Fruit fly (Drosophila melanogaster) whole organism, embryonic: ENCODE results near the gene ast.

ENCODE experiments used
- Adf1 ChIP-seq: fragments of 200-800 bp; sonication (Bioruptor generic); IDR thresholded peaks from 2 replicates; pipeline ENCODE4 v1.3.6; 2022; ENCODE audit warnings: missing biosample characterization, missing genetic modification characterization
- Asciz ChIP-seq: fragments of 200-800 bp; sonication (Bioruptor generic); optimal IDR thresholded peaks from 2 replicates; lab custom pipeline; 2017; ENCODE audit warnings: missing biosample characterization, mild to moderate bottlenecking, missing genetic modification characterization, missing genetic modification reagents
- CG10543 ChIP-seq: fragments of 200-800 bp; sonication (Bioruptor generic); optimal IDR thresholded peaks from 3 replicates; lab custom pipeline; 2017; ENCODE audit warnings: missing biosample characterization, mild to moderate bottlenecking, missing genetic modification characterization, moderate library complexity
- CG11504 ChIP-seq: fragments of 200-800 bp; sonication (Bioruptor generic); optimal IDR thresholded peaks from 3 replicates; lab custom pipeline; 2019; ENCODE audit warnings: missing biosample characterization, mild to moderate bottlenecking, missing genetic modification characterization, moderate library complexity
- CG12769 ChIP-seq: fragments of 200-800 bp; sonication (Bioruptor generic); optimal IDR thresholded peaks from 2 replicates; lab custom pipeline; 2019; ENCODE audit warnings: missing biosample characterization, mild to moderate bottlenecking, missing genetic modification characterization, moderate library complexity
- CG13775 ChIP-seq: fragments of 200-800 bp; sonication (Bioruptor generic); optimal IDR thresholded peaks from 3 replicates; lab custom pipeline; 2017; ENCODE audit warnings: missing biosample characterization, mild to moderate bottlenecking, missing genetic modification characterization
- CG14860 ChIP-seq: fragments of 200-800 bp; sonication (Bioruptor generic); IDR thresholded peaks from 3 replicates; pipeline ENCODE4 v1.3.6; 2022; ENCODE audit warnings: missing biosample characterization, missing genetic modification characterization; ENCODE audit not compliant: partially characterized antibody
- CG15696 ChIP-seq: fragments of 200-800 bp; sonication (Bioruptor generic); optimal IDR thresholded peaks from 2 replicates; lab custom pipeline; 2019; ENCODE audit warnings: missing biosample characterization, mild to moderate bottlenecking, missing genetic modification characterization, moderate library complexity
- CG1602 ChIP-seq: fragments of 200-800 bp; sonication (Bioruptor generic); optimal IDR thresholded peaks from 3 replicates; lab custom pipeline; 2016; ENCODE audit warnings: missing biosample characterization, missing genetic modification characterization
- CG1603 ChIP-seq: fragments of 200-800 bp; sonication (Bioruptor generic); optimal IDR thresholded peaks from 2 replicates; lab custom pipeline; 2019; ENCODE audit warnings: missing biosample characterization, mild to moderate bottlenecking, missing genetic modification characterization, moderate library complexity
- CG31224 ChIP-seq: fragments of 200-800 bp; sonication (Bioruptor generic); IDR thresholded peaks from 2 replicates; pipeline ENCODE4 v1.3.6; 2022; ENCODE audit warnings: missing biosample characterization, missing genetic modification characterization
- CG33213 ChIP-seq: fragments of 200-800 bp; sonication (Bioruptor generic); optimal IDR thresholded peaks from 3 replicates; lab custom pipeline; 2016; ENCODE audit warnings: missing biosample characterization, missing genetic modification characterization
- CG34224 ChIP-seq: fragments of 200-800 bp; sonication (Bioruptor generic); IDR thresholded peaks from 3 replicates; pipeline ENCODE4 v1.3.6; 2022; ENCODE audit warnings: missing biosample characterization, missing genetic modification characterization; ENCODE audit not compliant: partially characterized antibody
- CG4617 ChIP-seq: fragments of 200-800 bp; sonication (Bioruptor generic); optimal IDR thresholded peaks from 3 replicates; lab custom pipeline; 2016; ENCODE audit warnings: missing biosample characterization, missing genetic modification characterization, borderline replicate concordance
- CG5245 ChIP-seq: fragments of 200-800 bp; sonication (Bioruptor generic); optimal IDR thresholded peaks from 3 replicates; lab custom pipeline; 2016; ENCODE audit warnings: missing biosample characterization, missing genetic modification characterization
- Dip2 ChIP-seq: fragments of 200-800 bp; sonication (Bioruptor generic); IDR thresholded peaks from 2 replicates; pipeline ENCODE4 v1.3.6; 2022; ENCODE audit warnings: missing biosample characterization, missing genetic modification characterization
- Fer1 ChIP-seq: fragments of 200-800 bp; sonication (Bioruptor generic); optimal IDR thresholded peaks from 2 replicates; lab custom pipeline; 2017; ENCODE audit warnings: missing biosample characterization, mild to moderate bottlenecking, missing genetic modification characterization
- Hr39 ChIP-seq: fragments of >200 bp; optimal IDR thresholded peaks from 2 replicates; lab custom pipeline; 2017
- NC2α ChIP-seq: fragments of 200-800 bp; sonication (Bioruptor generic); optimal IDR thresholded peaks from 2 replicates; lab custom pipeline; 2016; ENCODE audit warnings: missing biosample characterization, missing genetic modification characterization
- Opbp ChIP-seq: fragments of 200-800 bp; sonication (Bioruptor generic); IDR thresholded peaks from 3 replicates; pipeline ENCODE4 v1.3.6; 2022; ENCODE audit warnings: missing biosample characterization, missing genetic modification characterization; ENCODE audit not compliant: partially characterized antibody
- Scr ChIP-seq: fragments of 200-800 bp; sonication (Bioruptor generic); IDR thresholded peaks from 2 replicates; pipeline ENCODE4 v1.3.6; 2022; ENCODE audit warnings: missing biosample characterization, missing genetic modification characterization; ENCODE audit not compliant: partially characterized antibody
- Usf ChIP-seq: fragments of 200-800 bp; sonication (Bioruptor generic); optimal IDR thresholded peaks from 2 replicates; lab custom pipeline; 2017; ENCODE audit warnings: missing genotype, missing biosample characterization, missing genetic modification characterization
- ab ChIP-seq: fragments of 200-800 bp; sonication (Bioruptor generic); optimal IDR thresholded peaks from 2 replicates; lab custom pipeline; 2016; ENCODE audit warnings: missing biosample characterization, missing genetic modification characterization
- bab2 ChIP-seq: fragments of 200-800 bp; sonication (Bioruptor generic); optimal IDR thresholded peaks from 2 replicates; lab custom pipeline; 2016; ENCODE audit warnings: missing biosample characterization, missing genetic modification characterization
- bcd ChIP-seq: fragments of 200-800 bp; sonication (Bioruptor generic); optimal IDR thresholded peaks from 2 replicates; lab custom pipeline; 2017; ENCODE audit warnings: missing biosample characterization, mild to moderate bottlenecking, missing genetic modification characterization
- croc ChIP-seq: fragments of 200-800 bp; sonication (Bioruptor generic); conservative IDR thresholded peaks from 3 replicates; pipeline ENCODE4 v1.3.6; 2022; ENCODE audit warnings: missing biosample characterization, missing genetic modification characterization
- dimm ChIP-seq: fragments of 200-800 bp; sonication (Bioruptor generic); IDR thresholded peaks from 2 replicates; pipeline ENCODE4 v1.3.6; 2022; ENCODE audit warnings: missing biosample characterization, missing genetic modification characterization
- ems ChIP-seq: fragments of 200-800 bp; sonication (Bioruptor generic); optimal IDR thresholded peaks from 3 replicates; lab custom pipeline; 2016; ENCODE audit warnings: missing biosample characterization, missing genetic modification characterization
- gcm ChIP-seq: fragments of 200-800 bp; sonication (Bioruptor generic); optimal IDR thresholded peaks from 2 replicates; lab custom pipeline; 2019; ENCODE audit warnings: missing biosample characterization, mild to moderate bottlenecking, missing genetic modification characterization, moderate library complexity
- jigr1 ChIP-seq: fragments of 200-800 bp; sonication (Bioruptor generic); IDR thresholded peaks from 3 replicates; pipeline ENCODE4 v1.3.6; 2022; ENCODE audit warnings: missing biosample characterization, missing genetic modification characterization
- jing ChIP-seq: fragments of 200-800 bp; sonication (Bioruptor generic); optimal IDR thresholded peaks from 2 replicates; lab custom pipeline; 2018; ENCODE audit warnings: missing biosample characterization, mild to moderate bottlenecking, missing genetic modification characterization
- kay ChIP-seq: fragments of 200-800 bp; sonication (Bioruptor generic); optimal IDR thresholded peaks from 2 replicates; lab custom pipeline; 2016; ENCODE audit warnings: missing biosample characterization, missing genetic modification characterization
- lilli ChIP-seq: fragments of 200-800 bp; sonication (Bioruptor generic); optimal IDR thresholded peaks from 3 replicates; lab custom pipeline; 2016; ENCODE audit warnings: missing biosample characterization, missing genetic modification characterization
- lola ChIP-seq, 3 experiments: fragments of >200 bp in 2 of 3; fragments of 200-800 bp in 1 of 3; sonication (Bioruptor generic) in 1 of 3; optimal IDR thresholded peaks; 2 replicates each; lab custom pipeline; 2017 to 2019; ENCODE audit warnings: missing biosample characterization in 3 of 3, missing genetic modification characterization in 3 of 3, mild to moderate bottlenecking in 1 of 3, moderate library complexity in 1 of 3
- lov ChIP-seq, 2 experiments: fragments of 200-800 bp in 1 of 2; fragments of >200 bp in 1 of 2; sonication (Bioruptor generic) in 1 of 2; IDR thresholded peaks in 1 of 2; optimal IDR thresholded peaks in 1 of 2; 2 replicates in 1 of 2; 3 replicates in 1 of 2; pipeline versions ENCODE4 v1.3.6 to Lab custom; 2017 to 2022; ENCODE audit warnings: missing biosample characterization in 1 of 2, missing genetic modification characterization in 1 of 2
- nau ChIP-seq: fragments of 200-800 bp; sonication (Bioruptor generic); optimal IDR thresholded peaks from 3 replicates; lab custom pipeline; 2017; ENCODE audit warnings: missing biosample characterization, mild to moderate bottlenecking, missing genetic modification characterization, missing genetic modification reagents
- nerfin-1 ChIP-seq: fragments of 200-800 bp; sonication (Bioruptor generic); optimal IDR thresholded peaks from 3 replicates; lab custom pipeline; 2019; ENCODE audit warnings: missing biosample characterization, mild to moderate bottlenecking, missing genetic modification characterization, moderate library complexity
- pb ChIP-seq: fragments of 200-800 bp; sonication (Bioruptor generic); optimal IDR thresholded peaks from 3 replicates; lab custom pipeline; 2016; ENCODE audit warnings: missing biosample characterization, missing genetic modification characterization
- ranshi ChIP-seq: fragments of 200-800 bp; sonication (Bioruptor generic); IDR thresholded peaks from 2 replicates; pipeline ENCODE4 v1.3.6; 2022; ENCODE audit warnings: missing biosample characterization, missing genetic modification characterization
- ro ChIP-seq: fragments of 200-800 bp; sonication (Bioruptor generic); IDR thresholded peaks from 2 replicates; pipeline ENCODE4 v1.3.6; 2022; ENCODE audit warnings: missing biosample characterization, missing genetic modification characterization
- row ChIP-seq: fragments of 200-800 bp; sonication (Bioruptor generic); IDR thresholded peaks from 3 replicates; pipeline ENCODE4 v1.3.6; 2022; ENCODE audit warnings: missing biosample characterization, missing genetic modification characterization
- schlank ChIP-seq: fragments of 200-800 bp; sonication (Bioruptor generic); optimal IDR thresholded peaks from 2 replicates; lab custom pipeline; 2018; ENCODE audit warnings: missing biosample characterization, mild to moderate bottlenecking, missing genetic modification characterization
- slbo ChIP-seq: fragments of 200-800 bp; sonication (Bioruptor generic); IDR thresholded peaks from 2 replicates; pipeline ENCODE4 v1.3.6; 2022; ENCODE audit warnings: missing biosample characterization, missing genetic modification characterization
- sna ChIP-seq: fragments of 200-800 bp; sonication (Bioruptor generic); IDR thresholded peaks from 2 replicates; pipeline ENCODE4 v1.3.6; 2022; ENCODE audit warnings: missing biosample characterization, missing genetic modification characterization; ENCODE audit not compliant: partially characterized antibody
- sr ChIP-seq: fragments of 200-800 bp; sonication (Bioruptor generic); IDR thresholded peaks from 3 replicates; pipeline ENCODE4 v1.3.6; 2022; ENCODE audit warnings: missing biosample characterization, missing genetic modification characterization
- tgo ChIP-seq: fragments of 200-800 bp; sonication (Bioruptor generic); IDR thresholded peaks from 3 replicates; pipeline ENCODE4 v1.3.6; 2022; ENCODE audit warnings: missing biosample characterization, missing genetic modification characterization
- toy ChIP-seq: fragments of 200-800 bp; sonication (Bioruptor generic); IDR thresholded peaks from 2 replicates; pipeline ENCODE4 v1.3.6; 2022; ENCODE audit warnings: missing biosample characterization, missing genetic modification characterization
- trh ChIP-seq: fragments of 200-800 bp; sonication (Bioruptor generic); optimal IDR thresholded peaks from 2 replicates; lab custom pipeline; 2016; ENCODE audit warnings: missing biosample characterization, missing genetic modification characterization
- unpg ChIP-seq: fragments of 200-800 bp; sonication (Bioruptor generic); optimal IDR thresholded peaks from 3 replicates; lab custom pipeline; 2018; ENCODE audit warnings: missing biosample characterization, mild to moderate bottlenecking, missing genetic modification characterization, moderate library complexity

ast gene

DNA sequence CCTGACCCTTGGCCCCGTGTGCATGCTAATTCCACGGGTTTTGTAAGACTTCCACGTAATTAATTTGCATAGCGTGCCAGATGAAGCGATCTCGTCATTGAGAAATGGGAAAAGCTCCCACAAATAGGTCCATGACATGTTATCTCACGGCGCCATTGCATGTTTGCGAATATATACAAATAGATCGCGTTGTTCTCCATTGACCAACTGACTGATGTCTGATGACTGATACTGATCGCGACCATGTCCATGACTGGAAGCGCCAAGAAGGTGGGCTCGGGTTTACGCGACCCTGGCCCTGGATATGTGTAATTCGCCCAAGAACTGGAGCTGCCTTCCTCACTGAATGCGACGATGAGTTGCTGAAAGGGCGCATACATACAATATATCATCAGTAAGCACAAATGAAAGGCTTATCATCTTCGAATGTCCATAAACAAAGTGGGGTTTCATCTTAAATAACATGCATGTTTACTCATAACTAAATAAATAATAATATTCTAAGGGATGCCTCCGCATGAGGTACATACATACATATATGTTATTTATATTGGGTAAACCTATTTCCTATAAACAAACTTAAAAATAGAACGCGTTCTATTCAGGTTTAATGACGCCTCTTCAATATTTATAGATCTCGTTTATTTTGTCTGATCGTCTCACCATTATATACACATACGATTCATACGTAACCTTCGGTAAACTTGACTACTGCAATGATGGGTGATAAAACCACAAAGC is 45.5 kb downstream of the ast start (continued):
- TF ChIP-seq lov (optimal IDR thresholded peaks at IDR 0.05; lab: Kevin White, UChicago) (no peak), lov (GFP tag; IDR thresholded peaks at IDR 0.05; lab: Robert Waterston, UW) (no peak), dimm (GFP tag; lab: Robert Waterston, UW) (no peak), lilli (no peak), Dip2 (GFP tag; lab: Robert Waterston, UW) (no peak), CG34224 (GFP tag; lab: Robert Waterston, UW) (no peak), toy (no peak), jing (GFP tag; lab: Kevin White, UChicago) (no peak), pb (GFP tag; lab: Kevin White, UChicago) (no peak), kay (GFP tag; lab: Kevin White, UChicago) (no peak), ab (no peak), CG15696 (tag; lab: Kevin White, UChicago) (peak; percentile 83), CG10543 (GFP tag; lab: Kevin White, UChicago) (peak; percentile 46), ro (no peak), lola (GFP tag; optimal IDR thresholded peaks at IDR 0.05; lab: Kevin White, UChicago) (peak in 1 of 3 experiments; percentile 74), Fer1 (GFP tag; lab: Kevin White, UChicago) (no peak), CG4617 (GFP tag; lab: Kevin White, UChicago) (no peak), bcd (peak; percentile 23), bab2 (peak; percentile 67), trh (GFP tag; lab: Kevin White, UChicago) (no peak), croc (no peak), CG14860 (GFP tag; lab: Robert Waterston, UW) (no peak), CG12769 (no peak), Opbp (GFP tag; lab: Robert Waterston, UW) (no peak), CG11504 (tag; lab: Kevin White, UChicago) (peak; percentile 67), CG13775 (GFP tag; lab: Kevin White, UChicago) (no peak), CG33213 (GFP tag; lab: Kevin White, UChicago) (no peak), jigr1 (GFP tag; lab: Robert Waterston, UW) (no peak), Scr (no peak), sna (no peak), NC2α (GFP tag; lab: Kevin White, UChicago) (no peak), Adf1 (GFP tag; lab: Robert Waterston, UW) (no peak), gcm (GFP tag; lab: Kevin White, UChicago) (peak; percentile 55), CG5245 (GFP tag; lab: Kevin White, UChicago) (peak; percentile 21), ems (GFP tag; lab: Kevin White, UChicago) (no peak), row (GFP tag; lab: Robert Waterston, UW) (no peak), Hr39 (lab: Kevin White, UChicago) (no peak), tgo (GFP tag; lab: Robert Waterston, UW) (no peak), schlank (tag; lab: Kevin White, UChicago) (no peak), Asciz (peak; percentile 75), slbo (GFP tag; lab: Robert Waterston, UW) (no peak), ranshi (GFP tag; lab: Robert Waterston, UW) (no peak), CG1602 (GFP tag; lab: Kevin White, UChicago) (peak; percentile 44), CG1603 (peak; percentile 50), sr (GFP tag; lab: Robert Waterston, UW) (no peak), Usf (GFP tag; lab: Kevin White, UChicago) (no peak), nerfin-1 (peak; percentile 68), unpg (GFP tag; lab: Kevin White, UChicago) (peak; percentile 55), CG31224 (GFP tag; lab: Robert Waterston, UW) (no peak), nau (GFP tag; lab: Kevin White, UChicago) (peak; percentile 50)
